Worm (Caenorhabditis elegans): ENCODE data around the gene F39G3.4.

Gene F39G3.4

DNA sequence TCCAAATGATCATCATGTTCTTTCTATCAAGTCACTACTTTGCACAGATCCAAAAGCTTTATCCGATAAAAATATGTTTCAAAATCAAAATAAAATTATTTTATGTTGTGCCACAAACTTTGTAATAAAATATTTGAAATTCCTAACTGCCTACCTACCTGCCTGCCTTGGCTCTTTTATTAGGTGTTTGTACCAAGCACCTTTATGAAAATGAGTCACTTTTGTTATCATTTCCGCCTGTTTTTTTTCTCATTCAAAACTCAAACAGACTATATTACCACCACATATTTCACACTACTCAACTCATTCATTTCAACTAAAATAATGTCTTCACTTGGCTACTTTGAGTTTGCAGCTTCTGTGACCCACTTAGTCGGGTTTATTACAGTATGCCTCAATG lies at the start of gene F39G3.4:
F39G3.4 (plus strand) TSS at position 301 of the 400 bp plus-strand sequence.
- TF ChIP-seq W03F9.2 (tag; optimal IDR thresholded peaks at IDR 0.05) (no peak), him-1 (tag; optimal IDR thresholded peaks at IDR 0.05) (no peak), dao-5 (tag; optimal IDR thresholded peaks at IDR 0.05) (no peak)

DNA sequence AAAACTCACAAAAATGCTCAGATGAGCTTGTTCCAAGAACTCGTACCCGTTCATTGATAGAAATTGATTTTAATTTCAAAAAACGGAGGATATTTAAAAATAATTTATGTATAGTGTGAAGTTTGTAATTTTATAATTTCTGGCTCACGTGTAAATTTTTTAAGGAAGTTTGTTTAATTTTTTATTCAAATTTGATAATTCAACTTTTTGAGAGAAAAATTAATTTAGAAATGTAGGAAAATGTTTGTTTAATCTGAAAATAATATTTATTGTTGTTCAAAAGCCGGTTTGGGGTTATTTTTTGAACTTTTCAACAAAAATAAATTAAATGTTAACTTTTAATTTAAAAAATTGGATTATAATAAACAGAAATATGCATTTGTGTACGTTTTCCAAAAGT lies 48.5 kb upstream of the F39G3.4 start, which contains the start of gene K03B4.6:
K03B4.6 (minus strand) TSS at position 101 of the 400 bp plus-strand sequence.
- TF ChIP-seq W03F9.2 (tag; optimal IDR thresholded peaks at IDR 0.05) (no peak), dao-5 (tag; optimal IDR thresholded peaks at IDR 0.05) (no peak), him-1 (tag; optimal IDR thresholded peaks at IDR 0.05) (no peak)

- TF ChIP-seq W03F9.2 (tag; optimal IDR thresholded peaks at IDR 0.05) (no peak), him-1 (tag; optimal IDR thresholded peaks at IDR 0.05) (no peak), dao-5 (tag; optimal IDR thresholded peaks at IDR 0.05) (no peak)
These were observed 47.7 kb upstream of the F39G3.4 start for ce11 chrV:4676812-4677211.

- TF ChIP-seq dao-5 (tag; optimal IDR thresholded peaks at IDR 0.05) (no peak), W03F9.2 (tag; optimal IDR thresholded peaks at IDR 0.05) (no peak), him-1 (tag; optimal IDR thresholded peaks at IDR 0.05) (no peak)
These were observed 42.9 kb upstream of the F39G3.4 start, which contains the start of gene K03B4.4 for ce11 chrV:4681670-4682069. Gene K03B4.4 (plus strand): TSS chrV:4681970.

DNA sequence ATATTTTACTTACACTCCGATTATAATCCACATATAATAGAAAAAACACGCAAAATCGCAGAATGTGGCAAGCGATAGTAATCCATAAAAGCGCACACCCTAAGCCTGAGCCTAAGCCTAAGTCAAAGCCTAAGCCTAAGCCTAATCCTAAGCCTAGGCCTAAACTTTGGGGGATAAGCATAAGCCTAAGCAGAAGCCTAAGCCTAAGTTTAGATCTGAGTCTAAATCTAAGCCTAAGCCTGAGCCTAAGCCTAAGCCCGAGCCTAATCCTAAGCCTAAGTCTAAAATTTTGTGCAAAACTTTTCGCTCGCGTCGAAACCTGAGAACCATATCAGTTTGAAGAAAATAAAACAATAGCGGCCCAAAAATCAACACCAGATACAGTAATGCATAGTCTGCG lies 40.4 kb upstream of the F39G3.4 start:
- TF ChIP-seq W03F9.2 (tag; optimal IDR thresholded peaks at IDR 0.05) (no peak), him-1 (tag; optimal IDR thresholded peaks at IDR 0.05) (no peak), dao-5 (tag; optimal IDR thresholded peaks at IDR 0.05) (no peak)

DNA sequence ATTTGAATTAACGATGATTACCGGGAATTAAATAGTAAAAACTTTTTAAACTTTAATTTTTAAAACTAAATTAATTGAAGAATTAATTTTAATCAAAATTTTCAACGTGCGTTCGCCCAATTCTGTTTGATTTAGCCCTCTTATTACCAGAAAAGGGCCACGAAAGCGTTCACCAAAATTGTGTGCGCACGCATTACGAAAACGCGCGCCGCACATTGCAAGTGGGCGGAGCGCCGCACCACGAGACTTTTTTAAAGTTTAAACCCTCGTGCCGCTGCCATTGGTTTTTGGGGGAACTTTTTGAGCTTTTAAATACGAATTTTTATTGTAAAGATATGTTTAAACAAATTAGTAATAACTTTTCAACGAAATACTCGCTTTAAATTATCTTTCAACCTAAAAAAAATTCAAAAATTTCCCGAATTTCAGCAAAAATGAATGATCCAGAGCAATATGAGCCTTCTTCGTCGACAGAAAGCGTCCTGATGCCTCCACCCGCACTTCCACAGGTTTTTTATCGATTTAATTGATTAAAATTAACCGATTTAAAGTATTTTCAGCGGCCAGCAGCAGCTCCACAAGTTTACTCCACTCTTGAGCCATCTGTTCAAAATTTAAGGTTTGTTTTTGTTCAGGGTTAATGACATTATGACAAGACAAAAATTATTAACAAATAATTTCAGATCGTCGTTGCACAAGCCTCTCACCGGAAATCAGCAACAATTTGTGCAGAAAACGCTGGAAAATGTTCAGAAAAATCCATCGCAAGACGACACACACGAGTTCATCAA lies 37.7 kb upstream of the F39G3.4 start, which contains the start of gene taf-10:
taf-10 (plus strand) TSS at position 424 of the 791 bp plus-strand sequence.
- TF ChIP-seq dao-5 (tag; optimal IDR thresholded peaks at IDR 0.05) (no peak), him-1 (tag; optimal IDR thresholded peaks at IDR 0.05) (no peak), W03F9.2 (tag; optimal IDR thresholded peaks at IDR 0.05) (peak; percentile 54)

DNA sequence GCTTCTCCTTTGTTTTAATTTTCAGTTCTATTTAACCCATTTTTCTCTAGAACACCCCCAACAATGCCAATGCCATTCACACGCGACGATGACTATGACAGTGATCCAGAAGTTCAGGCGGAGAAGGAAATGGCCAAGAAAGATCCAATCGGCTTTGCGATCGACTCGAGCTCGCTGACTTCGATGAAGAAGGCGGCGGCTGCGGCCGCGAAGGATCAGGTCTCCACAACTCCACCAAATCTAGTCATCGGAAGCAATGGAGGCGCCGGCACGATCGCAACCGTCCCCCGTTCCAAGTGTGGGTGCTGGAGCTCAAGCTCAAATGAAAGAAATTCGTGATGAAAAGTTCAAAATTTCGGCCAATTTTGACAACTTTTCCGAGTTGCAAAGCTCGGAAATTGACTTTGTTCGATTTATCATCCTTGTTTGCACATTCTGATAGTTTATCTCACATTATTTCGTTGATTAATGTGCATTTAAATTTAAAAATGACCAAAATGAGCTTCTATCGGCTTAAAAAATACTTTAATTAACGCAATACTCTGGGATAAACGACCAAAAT lies 36.5 kb upstream of the F39G3.4 start, which contains the start of gene K03B4.2:
K03B4.2 (plus strand) TSS at position 51 of the 562 bp plus-strand sequence.
- TF ChIP-seq him-1 (tag; optimal IDR thresholded peaks at IDR 0.05) (no peak), dao-5 (tag; optimal IDR thresholded peaks at IDR 0.05) (no peak), W03F9.2 (tag; optimal IDR thresholded peaks at IDR 0.05) (no peak)

DNA sequence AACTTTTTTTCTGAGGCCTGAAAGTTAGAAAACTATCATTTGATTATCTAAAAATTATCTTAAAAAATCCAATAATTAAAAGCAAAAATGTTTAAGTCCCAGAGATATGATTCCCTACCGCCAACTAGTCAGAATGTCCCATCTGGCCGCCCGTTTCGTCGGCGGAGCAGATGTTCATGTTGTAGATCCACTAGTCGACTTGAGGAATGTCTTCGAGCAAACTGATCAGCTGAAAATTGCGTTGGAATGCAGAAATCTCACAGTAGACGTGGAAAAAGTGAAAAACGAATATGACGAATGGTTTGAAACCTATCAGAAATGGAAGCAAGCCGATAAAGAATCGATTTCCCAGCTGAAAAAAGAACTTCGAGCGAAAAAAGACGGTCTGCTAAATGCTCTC lies 35.3 kb upstream of the F39G3.4 start, which contains the start of gene K03B4.1:
K03B4.1 (plus strand) TSS at position 97 of the 400 bp plus-strand sequence.
- TF ChIP-seq W03F9.2 (tag; optimal IDR thresholded peaks at IDR 0.05) (no peak), dao-5 (tag; optimal IDR thresholded peaks at IDR 0.05) (no peak), him-1 (tag; optimal IDR thresholded peaks at IDR 0.05) (no peak)

- no peak for TF ChIP-seq W03F9.2 (tag; optimal IDR thresholded peaks at IDR 0.05)
- no peak for TF ChIP-seq him-1 (tag; optimal IDR thresholded peaks at IDR 0.05)
- TF ChIP-seq dao-5 (tag; optimal IDR thresholded peaks at IDR 0.05): no peak
These were observed 32.9 kb upstream of the F39G3.4 start for ce11 chrV:4691657-4692056.

- TF ChIP-seq him-1 (tag; optimal IDR thresholded peaks at IDR 0.05) (no peak), dao-5 (tag; optimal IDR thresholded peaks at IDR 0.05) (no peak), W03F9.2 (tag; optimal IDR thresholded peaks at IDR 0.05) (no peak)
These were observed 31.9 kb upstream of the F39G3.4 start, which contains the start of gene cpg-8 for ce11 chrV:4692382-4693281. Gene cpg-8 (minus strand): TSS chrV:4692432.

DNA sequence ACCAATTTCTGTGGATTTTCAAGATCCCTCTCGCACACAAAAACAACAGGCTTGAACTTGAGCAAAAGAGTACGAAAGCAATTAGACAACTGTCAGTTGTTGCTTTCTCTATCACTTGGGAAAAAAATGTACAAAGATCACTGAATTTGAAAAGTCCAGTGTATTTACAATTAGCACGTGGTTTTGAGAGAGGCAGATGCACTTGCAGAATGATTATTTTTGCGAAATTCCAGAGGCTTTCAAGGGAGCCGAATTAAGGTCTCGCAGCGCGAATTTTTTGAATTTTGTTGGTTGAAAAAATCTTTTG lies 31.3 kb upstream of the F39G3.4 start:
- TF ChIP-seq him-1 (tag; optimal IDR thresholded peaks at IDR 0.05) (no peak), W03F9.2 (tag; optimal IDR thresholded peaks at IDR 0.05) (no peak), dao-5 (tag; optimal IDR thresholded peaks at IDR 0.05) (no peak)

DNA sequence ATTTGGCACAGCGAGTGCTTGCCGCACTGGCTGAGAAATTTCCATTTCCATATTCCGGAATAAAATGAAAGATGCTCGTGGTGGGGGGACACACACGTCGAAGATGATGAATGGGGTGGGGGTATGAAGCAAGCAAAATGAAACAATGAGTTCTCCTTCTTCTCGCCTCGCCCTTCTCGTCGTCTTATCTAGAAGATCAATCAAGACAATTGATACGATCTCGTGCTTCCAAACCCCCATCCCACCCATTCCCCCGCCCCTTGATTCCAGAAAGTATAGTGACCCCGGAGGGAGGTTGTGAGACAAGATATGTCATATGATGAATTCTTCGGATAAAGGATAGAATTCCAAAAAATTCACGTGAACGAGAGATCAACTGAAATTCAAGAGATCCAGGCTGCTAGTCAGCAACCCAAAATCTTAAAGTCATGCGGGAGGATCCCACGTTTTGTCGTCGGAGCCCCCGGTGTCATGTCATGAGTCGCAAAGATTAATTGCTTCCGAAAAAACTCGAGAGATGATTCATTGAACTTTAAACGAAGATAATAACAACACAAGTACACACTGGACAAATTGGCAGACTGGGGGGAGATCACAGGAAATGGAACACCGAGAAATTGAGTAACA lies 30.0 kb upstream of the F39G3.4 start:
- no peak for TF ChIP-seq W03F9.2 (tag; optimal IDR thresholded peaks at IDR 0.05)
- TF ChIP-seq him-1 (tag; optimal IDR thresholded peaks at IDR 0.05): no peak
- TF ChIP-seq dao-5 (tag; optimal IDR thresholded peaks at IDR 0.05): no peak

DNA sequence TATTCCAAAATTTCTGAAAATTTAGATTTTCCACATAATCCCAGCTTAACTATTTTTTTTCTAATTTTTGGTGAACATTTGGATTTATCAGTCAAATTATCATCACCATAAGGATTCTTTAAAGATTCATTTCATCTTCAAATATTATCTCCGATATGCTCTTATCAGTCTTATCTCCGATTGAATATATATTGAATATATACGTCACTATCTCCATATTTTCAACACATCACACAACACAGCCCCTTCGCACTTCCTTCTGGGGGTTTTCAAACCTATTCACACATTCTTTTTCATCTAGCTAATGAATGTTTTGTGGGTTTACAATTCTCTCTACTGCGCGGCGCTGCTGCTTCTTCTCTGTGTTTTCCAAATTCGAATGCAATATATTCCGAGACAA lies 25.9 kb upstream of the F39G3.4 start:
- TF ChIP-seq him-1 (tag; optimal IDR thresholded peaks at IDR 0.05) (no peak), W03F9.2 (tag; optimal IDR thresholded peaks at IDR 0.05) (no peak), dao-5 (tag; optimal IDR thresholded peaks at IDR 0.05) (no peak)
